Worm (Caenorhabditis elegans) whole organism, late embryonic: Measurements from ENCODE around the gene acs-14.

Source experiments
- ceh-2 ChIP-seq: sonication (generic microtip); optimal IDR thresholded peaks from 2 replicates; lab custom pipeline; 2016; ENCODE audit warnings: missing genotype, missing genetic modification characterization, missing compliant biosample characterization
- ceh-45 ChIP-seq: fragments of 200-800 bp; sonication (Bioruptor generic); IDR thresholded peaks from 2 replicates; pipeline ENCODE4 v1.3.6; 2022; ENCODE audit warnings: missing genetic modification reagents, missing genetic modification characterization, missing compliant biosample characterization
- ets-4 ChIP-seq: sonication (generic microtip); optimal IDR thresholded peaks from 2 replicates; lab custom pipeline; 2016; ENCODE audit warnings: missing genetic modification characterization, missing compliant biosample characterization
- mec-3 ChIP-seq: sonication (generic microtip); optimal IDR thresholded peaks from 2 replicates; lab custom pipeline; 2016; ENCODE audit warnings: borderline replicate concordance, missing genetic modification characterization, missing compliant biosample characterization
- nhr-232 ChIP-seq: sonication (generic microtip); optimal IDR thresholded peaks from 2 replicates; lab custom pipeline; 2016; ENCODE audit warnings: missing genetic modification characterization, missing compliant biosample characterization
- tbx-2 ChIP-seq: sonication (generic microtip); optimal IDR thresholded peaks from 2 replicates; lab custom pipeline; 2016; ENCODE audit warnings: missing genetic modification characterization, missing compliant biosample characterization
- ztf-16 ChIP-seq: sonication (generic microtip); optimal IDR thresholded peaks from 2 replicates; lab custom pipeline; 2017; ENCODE audit warnings: missing genetic modification characterization, missing compliant biosample characterization

ce11 chrV:9503152-9503817 lies 4.6 kb upstream of the acs-14 start:
- TF ChIP-seq nhr-232 (tag; lab: Kevin White, UChicago) (peak; percentile 82), ets-4 (tag; lab: Kevin White, UChicago) (peak; percentile 8), ceh-45 (GFP tag; lab: Robert Waterston, UW) (peak; percentile 74; the same call in 1 of the 2 replicates), ceh-2 (tag; lab: Kevin White, UChicago) (peak; percentile 77), tbx-2 (tag; lab: Kevin White, UChicago) (peak; percentile 80), mec-3 (tag; lab: Kevin White, UChicago) (peak; percentile 57), ztf-16 (peak; percentile 87)
